Worm (Caenorhabditis elegans): ENCODE data around the gene rab-1.

The rab-1 gene

ce11 chrV:1263939-1264823 is at the start of gene rab-1, which contains the start of gene C39F7.5:
Gene rab-1 (minus strand): TSS chrV:1263989.
Gene C39F7.5 (plus strand): TSS chrV:1264773.
- TF ChIP-seq cnd-1 (tag; optimal IDR thresholded peaks at IDR 0.05) = no peak
- TF ChIP-seq mep-1 (tag; optimal IDR thresholded peaks at IDR 0.05) = peak; percentile 84
- no peak for TF ChIP-seq ztf-11 (tag; optimal IDR thresholded peaks at IDR 0.05)
- TF ChIP-seq flh-1 (GFP tag; optimal IDR thresholded peaks at IDR 0.05) = no peak
- TF ChIP-seq unc-39 (tag; optimal IDR thresholded peaks at IDR 0.05) = no peak
- TF ChIP-seq drap-1 (GFP tag; optimal IDR thresholded peaks at IDR 0.05) = no peak
- no peak for TF ChIP-seq nhr-237 (tag; optimal IDR thresholded peaks at IDR 0.05)
- no peak for TF ChIP-seq tbx-8 (GFP tag; optimal IDR thresholded peaks at IDR 0.05)
- peak; percentile 41 for TF ChIP-seq pha-4 (tag; optimal IDR thresholded peaks at IDR 0.05)
- TF ChIP-seq lin-32 (GFP tag; optimal IDR thresholded peaks at IDR 0.05) = no peak
- no peak for TF ChIP-seq nhr-28 (tag; optimal IDR thresholded peaks at IDR 0.05)
- no peak for TF ChIP-seq unc-120 (tag; optimal IDR thresholded peaks at IDR 0.05; ENCODE audit: poor library complexity, severe bottlenecking)
- no peak for TF ChIP-seq blmp-1 (tag; optimal IDR thresholded peaks at IDR 0.05)
- peak; percentile 10 for TF ChIP-seq lin-13 (tag; optimal IDR thresholded peaks at IDR 0.05)
- TF ChIP-seq elt-1 (tag; optimal IDR thresholded peaks at IDR 0.05; ENCODE audit: borderline replicate concordance, insufficient read depth) = no peak
- no peak for TF ChIP-seq M03D4.4 (tag; optimal IDR thresholded peaks at IDR 0.05)
- TF ChIP-seq sptf-1 (tag; optimal IDR thresholded peaks at IDR 0.05) = peak; percentile 12
- no peak for TF ChIP-seq sem-2 (GFP tag; optimal IDR thresholded peaks at IDR 0.05)
- TF ChIP-seq snpc-4 (tag; optimal IDR thresholded peaks at IDR 0.05) = no peak
- TF ChIP-seq ceh-43 (GFP tag; optimal IDR thresholded peaks at IDR 0.05) = no peak
- TF ChIP-seq unc-62 (GFP tag; optimal IDR thresholded peaks at IDR 0.05) = no peak
- peak; percentile 11 for TF ChIP-seq ceh-39 (tag; optimal IDR thresholded peaks at IDR 0.05)
- TF ChIP-seq ham-2 (GFP tag; optimal IDR thresholded peaks at IDR 0.05) = peak; percentile 65
- no peak for TF ChIP-seq mls-2 (tag; optimal IDR thresholded peaks at IDR 0.05)
- TF ChIP-seq lsy-2 (tag; optimal IDR thresholded peaks at IDR 0.05) = peak; percentile 42
- TF ChIP-seq nhr-12 (tag; optimal IDR thresholded peaks at IDR 0.05) = no peak
- TF ChIP-seq nhr-2 (tag; optimal IDR thresholded peaks at IDR 0.05) = no peak
- TF ChIP-seq mab-5 (tag; optimal IDR thresholded peaks at IDR 0.05) = no peak
- no peak for TF ChIP-seq ceh-83 (GFP tag; optimal IDR thresholded peaks at IDR 0.05)
- TF ChIP-seq ces-1 (GFP tag; optimal IDR thresholded peaks at IDR 0.05) = peak; percentile 56

ce11 chrV:1313274-1313673 is 49.5 kb upstream of the rab-1 start:
- peak; percentile 84 for TF ChIP-seq ces-1 (GFP tag; optimal IDR thresholded peaks at IDR 0.05)
- no peak for TF ChIP-seq cnd-1 (tag; optimal IDR thresholded peaks at IDR 0.05)

- TF ChIP-seq ztf-11 (tag; optimal IDR thresholded peaks at IDR 0.05) (no peak), drap-1 (GFP tag; optimal IDR thresholded peaks at IDR 0.05) (no peak), bed-3 (GFP tag; optimal IDR thresholded peaks at IDR 0.05) (no peak), snpc-4 (tag; optimal IDR thresholded peaks at IDR 0.05) (no peak), lin-32 (GFP tag; optimal IDR thresholded peaks at IDR 0.05) (no peak), pha-4 (tag; optimal IDR thresholded peaks at IDR 0.05) (no peak), lsy-2 (tag; optimal IDR thresholded peaks at IDR 0.05) (no peak), flh-1 (GFP tag; optimal IDR thresholded peaks at IDR 0.05) (no peak), ceh-43 (GFP tag; optimal IDR thresholded peaks at IDR 0.05) (no peak), M03D4.4 (tag; optimal IDR thresholded peaks at IDR 0.05) (no peak)
These were observed 43.9 kb upstream of the rab-1 start for ce11 chrV:1307730-1308129.

- no peak for TF ChIP-seq unc-62 (GFP tag; optimal IDR thresholded peaks at IDR 0.05)
- no peak for TF ChIP-seq nhr-237 (tag; optimal IDR thresholded peaks at IDR 0.05)
- no peak for TF ChIP-seq nhr-76 (tag; optimal IDR thresholded peaks at IDR 0.05)
- TF ChIP-seq mep-1 (tag; optimal IDR thresholded peaks at IDR 0.05) = no peak
- no peak for TF ChIP-seq lin-13 (tag; optimal IDR thresholded peaks at IDR 0.05)
- TF ChIP-seq cnd-1 (tag; optimal IDR thresholded peaks at IDR 0.05) = no peak
These were observed 42.1 kb upstream of the rab-1 start for ce11 chrV:1305846-1306245.

All from whole organism, mixed stage, embryonic.